Worm (Caenorhabditis elegans): ENCODE data around the gene F33E11.3.

Gene F33E11.3

ce11 chrV:342346-342745 is 37.8 kb upstream of the F33E11.3 start:
- no peak for TF ChIP-seq ama-1 (optimal IDR thresholded peaks at IDR 0.05)
- no peak for TF ChIP-seq sea-1 (GFP tag; conservative IDR thresholded peaks at IDR 0.05)
- TF ChIP-seq ceh-13 (GFP tag; optimal IDR thresholded peaks at IDR 0.05) = no peak
- no peak for TF ChIP-seq flt-1 (GFP tag; IDR thresholded peaks at IDR 0.05)

ce11 chrV:336350-336749 is 31.8 kb upstream of the F33E11.3 start, which contains the start of gene dmd-8:
dmd-8 (minus strand) TSS chrV:336450.
- TF ChIP-seq ama-1 (optimal IDR thresholded peaks at IDR 0.05) = no peak
- no peak for TF ChIP-seq ceh-13 (GFP tag; optimal IDR thresholded peaks at IDR 0.05)
- no peak for TF ChIP-seq ceh-36 (tag; optimal IDR thresholded peaks at IDR 0.05)
- TF ChIP-seq pes-1 (GFP tag; IDR thresholded peaks at IDR 0.05) = no peak
- no peak for TF ChIP-seq hmbx-1 (tag; optimal IDR thresholded peaks at IDR 0.05)
- no peak for TF ChIP-seq tbx-37 (GFP tag; conservative IDR thresholded peaks at IDR 0.05)
- no peak for TF ChIP-seq ets-7 (tag; optimal IDR thresholded peaks at IDR 0.05)

ce11 chrV:333713-334112 is 29.2 kb upstream of the F33E11.3 start:
- no peak for TF ChIP-seq hmg-4 (GFP tag; optimal IDR thresholded peaks at IDR 0.05)
- no peak for TF ChIP-seq tbx-11 (GFP tag; IDR thresholded peaks at IDR 0.05)
- TF ChIP-seq pes-1 (GFP tag; IDR thresholded peaks at IDR 0.05) = no peak

ce11 chrV:332585-332984 is 28.1 kb upstream of the F33E11.3 start:
- TF ChIP-seq flt-1 (GFP tag; IDR thresholded peaks at IDR 0.05) = no peak
- TF ChIP-seq hmbx-1 (tag; optimal IDR thresholded peaks at IDR 0.05) = no peak
- TF ChIP-seq scrt-1 (GFP tag; IDR thresholded peaks at IDR 0.05) = no peak
- no peak for TF ChIP-seq F13C5.2 (tag; optimal IDR thresholded peaks at IDR 0.05)
- TF ChIP-seq hnd-1 (tag; optimal IDR thresholded peaks at IDR 0.05) = no peak
- TF ChIP-seq ceh-36 (tag; optimal IDR thresholded peaks at IDR 0.05) = no peak
- no peak for TF ChIP-seq pes-1 (GFP tag; IDR thresholded peaks at IDR 0.05)
- TF ChIP-seq ceh-13 (GFP tag; optimal IDR thresholded peaks at IDR 0.05) = no peak

- no peak for TF ChIP-seq tbx-37 (GFP tag; conservative IDR thresholded peaks at IDR 0.05)
- no peak for TF ChIP-seq B0310.2 (tag; optimal IDR thresholded peaks at IDR 0.05)
- no peak for TF ChIP-seq ceh-13 (GFP tag; optimal IDR thresholded peaks at IDR 0.05)
- TF ChIP-seq F13C5.2 (tag; optimal IDR thresholded peaks at IDR 0.05) = no peak
- TF ChIP-seq sea-1 (GFP tag; conservative IDR thresholded peaks at IDR 0.05) = no peak
- no peak for TF ChIP-seq ama-1 (optimal IDR thresholded peaks at IDR 0.05)
- TF ChIP-seq ets-7 (tag; optimal IDR thresholded peaks at IDR 0.05) = no peak
- no peak for TF ChIP-seq hmg-4 (GFP tag; optimal IDR thresholded peaks at IDR 0.05)
- no peak for TF ChIP-seq flt-1 (GFP tag; IDR thresholded peaks at IDR 0.05)
- TF ChIP-seq tra-4 (tag; optimal IDR thresholded peaks at IDR 0.05) = no peak
- no peak for TF ChIP-seq tbx-11 (GFP tag; IDR thresholded peaks at IDR 0.05)
- no peak for TF ChIP-seq pes-1 (GFP tag; IDR thresholded peaks at IDR 0.05)
- no peak for TF ChIP-seq hmbx-1 (tag; optimal IDR thresholded peaks at IDR 0.05)
- TF ChIP-seq hnd-1 (tag; optimal IDR thresholded peaks at IDR 0.05) = no peak
Observed at ce11 chrV:331245-331644, 26.7 kb upstream of the F33E11.3 start.

ce11 chrV:330625-331024 is 26.1 kb upstream of the F33E11.3 start, which contains the start of gene abt-4:
abt-4 (minus strand) TSS chrV:330725.
- no peak for TF ChIP-seq ceh-36 (tag; optimal IDR thresholded peaks at IDR 0.05)
- TF ChIP-seq hmbx-1 (tag; optimal IDR thresholded peaks at IDR 0.05) = no peak
- no peak for TF ChIP-seq pes-1 (GFP tag; IDR thresholded peaks at IDR 0.05)
- TF ChIP-seq ceh-13 (GFP tag; optimal IDR thresholded peaks at IDR 0.05) = no peak
- TF ChIP-seq tbx-11 (GFP tag; IDR thresholded peaks at IDR 0.05) = no peak
- TF ChIP-seq F13C5.2 (tag; optimal IDR thresholded peaks at IDR 0.05) = no peak
- TF ChIP-seq flt-1 (GFP tag; IDR thresholded peaks at IDR 0.05) = no peak
- no peak for TF ChIP-seq ets-7 (tag; optimal IDR thresholded peaks at IDR 0.05)

ce11 chrV:320009-320408 is 15.5 kb upstream of the F33E11.3 start:
- TF ChIP-seq pes-1 (GFP tag; IDR thresholded peaks at IDR 0.05) (no peak), tbx-37 (GFP tag; conservative IDR thresholded peaks at IDR 0.05) (no peak), hnd-1 (tag; optimal IDR thresholded peaks at IDR 0.05) (no peak)

ce11 chrV:312421-312820 is 7.9 kb upstream of the F33E11.3 start, which contains the start of gene nhr-15:
nhr-15 (plus strand) TSS chrV:312721.
- no peak for TF ChIP-seq ceh-13 (GFP tag; optimal IDR thresholded peaks at IDR 0.05)
- TF ChIP-seq ama-1 (optimal IDR thresholded peaks at IDR 0.05) = no peak
- TF ChIP-seq tra-4 (tag; optimal IDR thresholded peaks at IDR 0.05) = no peak
- TF ChIP-seq tbx-37 (GFP tag; conservative IDR thresholded peaks at IDR 0.05) = no peak
- no peak for TF ChIP-seq hmbx-1 (tag; optimal IDR thresholded peaks at IDR 0.05)
- no peak for TF ChIP-seq hnd-1 (tag; optimal IDR thresholded peaks at IDR 0.05)
- TF ChIP-seq scrt-1 (GFP tag; IDR thresholded peaks at IDR 0.05) = no peak
- TF ChIP-seq sea-1 (GFP tag; conservative IDR thresholded peaks at IDR 0.05) = no peak
- TF ChIP-seq B0310.2 (tag; optimal IDR thresholded peaks at IDR 0.05) = no peak
- no peak for TF ChIP-seq pes-1 (GFP tag; IDR thresholded peaks at IDR 0.05)
- TF ChIP-seq ets-7 (tag; optimal IDR thresholded peaks at IDR 0.05) = no peak
- TF ChIP-seq ceh-36 (tag; optimal IDR thresholded peaks at IDR 0.05) = no peak
- no peak for TF ChIP-seq F13C5.2 (tag; optimal IDR thresholded peaks at IDR 0.05)
- no peak for TF ChIP-seq flt-1 (GFP tag; IDR thresholded peaks at IDR 0.05)
- no peak for TF ChIP-seq tbx-11 (GFP tag; IDR thresholded peaks at IDR 0.05)
- TF ChIP-seq hmg-4 (GFP tag; optimal IDR thresholded peaks at IDR 0.05) = no peak
- TF ChIP-seq aly-1 (tag; optimal IDR thresholded peaks at IDR 0.05) = no peak

ce11 chrV:311485-312090 is 7.1 kb upstream of the F33E11.3 start, which contains the start of gene phf-10:
phf-10 (minus strand) TSS chrV:311565.
- TF ChIP-seq tbx-11 (GFP tag; IDR thresholded peaks at IDR 0.05) (no peak), F13C5.2 (tag; optimal IDR thresholded peaks at IDR 0.05) (peak; percentile 56), sea-1 (GFP tag; conservative IDR thresholded peaks at IDR 0.05) (no peak), hnd-1 (tag; optimal IDR thresholded peaks at IDR 0.05) (no peak), ceh-13 (GFP tag; optimal IDR thresholded peaks at IDR 0.05) (no peak), hmbx-1 (tag; optimal IDR thresholded peaks at IDR 0.05) (no peak), tbx-37 (GFP tag; conservative IDR thresholded peaks at IDR 0.05) (no peak), pes-1 (GFP tag; IDR thresholded peaks at IDR 0.05) (peak; percentile 56; the same call in 1 of the 2 replicates)

Data from whole organism, early embryonic.